Worm (Caenorhabditis elegans) whole organism, L4 larva: Measurements from ENCODE around the gene Y42G9A.3.

Experiments used
- F26F4.8 ChIP-seq: fragments of 200-800 bp; sonication (Bioruptor generic); conservative IDR thresholded peaks from 2 replicates; pipeline ENCODE4 v1.3.6; 2022; ENCODE audit warnings: missing genetic modification characterization, missing compliant biosample characterization
- F49E8.2 ChIP-seq: sonication (generic microtip); optimal IDR thresholded peaks from 2 replicates; lab custom pipeline; 2016; ENCODE audit warnings: missing compliant biosample characterization, mild to moderate bottlenecking, missing genetic modification characterization, borderline replicate concordance
- T20F7.1 ChIP-seq: fragments of 200-800 bp; sonication (Bioruptor generic); optimal IDR thresholded peaks from 2 replicates; lab custom pipeline; 2018; ENCODE audit warnings: mild to moderate bottlenecking, missing genetic modification characterization, missing compliant biosample characterization
- Y105C5A.15 ChIP-seq: fragments of 200-800 bp; sonication (Bioruptor generic); IDR thresholded peaks from 2 replicates; pipeline ENCODE4 v1.3.6; 2022; ENCODE audit warnings: missing genetic modification characterization, missing compliant biosample characterization
- Y75B8A.6 ChIP-seq: fragments of 200-800 bp; sonication (Bioruptor generic); IDR thresholded peaks from 2 replicates; pipeline ENCODE4 v1.3.6; 2022; ENCODE audit warnings: missing genetic modification reagents, missing genetic modification characterization, missing compliant biosample characterization
- aha-1 ChIP-seq: fragments of 150-350 bp; peaks from one replicate; lab custom pipeline; 2014; ENCODE audit warnings: missing biosample characterization, missing genetic modification characterization
- ama-1 ChIP-seq: fragments of 150-350 bp; optimal IDR thresholded peaks from 2 replicates; lab custom pipeline; 2014; ENCODE audit warnings: inconsistent platforms, mixed read lengths
- attf-4 ChIP-seq: sonication (generic microtip); optimal IDR thresholded peaks from 3 replicates; lab custom pipeline; 2017; ENCODE audit warnings: missing biosample characterization, missing genetic modification characterization
- ceh-62 ChIP-seq: sonication (generic microtip); optimal IDR thresholded peaks from 2 replicates; lab custom pipeline; 2017; ENCODE audit warnings: missing biosample characterization, missing genetic modification characterization
- ceh-82 ChIP-seq: sonication (generic microtip); optimal IDR thresholded peaks from 2 replicates; lab custom pipeline; 2017; ENCODE audit warnings: missing biosample characterization, missing genetic modification characterization
- daf-12 ChIP-seq: fragments of 150-350 bp; optimal IDR thresholded peaks from 2 replicates; lab custom pipeline; 2014; ENCODE audit warnings: missing biosample characterization, missing genetic modification reagents, missing genetic modification characterization
- daf-16 ChIP-seq, 3 experiments: sonication (generic microtip); optimal IDR thresholded peaks; 2 replicates each; lab custom pipeline; 2016 to 2017; ENCODE audit warnings: missing genetic modification characterization in 3 of 3, missing genetic modification reagents in 3 of 3, mild to moderate bottlenecking in 2 of 3, missing compliant biosample characterization in 2 of 3, missing biosample characterization in 1 of 3, moderate library complexity in 1 of 3
- daf-19 ChIP-seq: fragments of 200-800 bp; sonication (Bioruptor generic); conservative IDR thresholded peaks from 2 replicates; pipeline ENCODE4 v1.3.6; 2022; ENCODE audit warnings: missing genetic modification characterization, missing compliant biosample characterization
- dmd-6 ChIP-seq: fragments of 200-800 bp; sonication (Bioruptor generic); IDR thresholded peaks from 2 replicates; pipeline ENCODE4 v1.3.6; 2022; ENCODE audit warnings: missing genetic modification reagents, missing genetic modification characterization, missing compliant biosample characterization
- dpl-1 ChIP-seq: fragments of 150-350 bp; optimal IDR thresholded peaks from 2 replicates; lab custom pipeline; 2014; ENCODE audit warnings: missing biosample characterization, missing genetic modification reagents, missing genetic modification characterization
- dve-1 ChIP-seq: sonication (generic microtip); optimal IDR thresholded peaks from 2 replicates; lab custom pipeline; 2017; ENCODE audit warnings: antibody characterized with exemption, mild to moderate bottlenecking, missing genetic modification characterization, missing compliant biosample characterization; ENCODE audit not compliant: insufficient read depth
- hlh-11 ChIP-seq: fragments of 200-800 bp; sonication (Bioruptor generic); optimal IDR thresholded peaks from 2 replicates; lab custom pipeline; 2018; ENCODE audit warnings: mild to moderate bottlenecking, missing genetic modification characterization, missing compliant biosample characterization
- lin-13 ChIP-seq: fragments of 150-350 bp; optimal IDR thresholded peaks from 2 replicates; lab custom pipeline; 2014; ENCODE audit warnings: missing biosample characterization, missing genetic modification reagents, missing genetic modification characterization
- lin-15B ChIP-seq: fragments of 150-350 bp; sonication (generic microtip); optimal IDR thresholded peaks from 3 replicates; lab custom pipeline; 2014; ENCODE audit warnings: missing biosample characterization, missing genetic modification characterization
- lsy-2 ChIP-seq, 2 experiments: fragments of 150-350 bp in 1 of 2; sonication (generic microtip) in 1 of 2; optimal IDR thresholded peaks; 2 replicates each; lab custom pipeline; 2014 to 2017; ENCODE audit warnings: missing biosample characterization in 2 of 2, missing genetic modification characterization in 2 of 2
- mdt-29 ChIP-seq: fragments of 200-800 bp; sonication (Bioruptor generic); IDR thresholded peaks from 2 replicates; pipeline ENCODE4 v1.3.6; 2022; ENCODE audit warnings: missing genetic modification reagents, missing genetic modification characterization, missing compliant biosample characterization
- mep-1 ChIP-seq: fragments of 150-350 bp; sonication (generic microtip); optimal IDR thresholded peaks from 3 replicates; lab custom pipeline; 2014; ENCODE audit warnings: missing biosample characterization, missing genetic modification characterization
- mes-2 ChIP-seq: sonication (generic microtip); optimal IDR thresholded peaks from 2 replicates; lab custom pipeline; 2016; ENCODE audit warnings: missing genotype, mild to moderate bottlenecking, missing genetic modification characterization, missing compliant biosample characterization; ENCODE audit not compliant: poor library complexity, severe bottlenecking
- mxl-3 ChIP-seq: fragments of 200-800 bp; sonication (Bioruptor generic); optimal IDR thresholded peaks from 2 replicates; lab custom pipeline; 2018; ENCODE audit warnings: mild to moderate bottlenecking, missing genetic modification characterization, missing compliant biosample characterization
- nhr-25 ChIP-seq: sonication (generic microtip); optimal IDR thresholded peaks from 2 replicates; lab custom pipeline; 2017; ENCODE audit warnings: missing genetic modification characterization, mild to moderate bottlenecking, missing compliant biosample characterization, antibody characterized with exemption, moderate library complexity, borderline replicate concordance; ENCODE audit not compliant: insufficient read depth
- nhr-28 ChIP-seq: fragments of 150-350 bp; optimal IDR thresholded peaks from 2 replicates; lab custom pipeline; 2014; ENCODE audit warnings: missing biosample characterization, missing genetic modification characterization
- nhr-48 ChIP-seq: sonication (generic microtip); optimal IDR thresholded peaks from 2 replicates; lab custom pipeline; 2016; ENCODE audit warnings: mild to moderate bottlenecking, missing genetic modification characterization, missing compliant biosample characterization
- nhr-77 ChIP-seq: fragments of 150-350 bp; optimal IDR thresholded peaks from 2 replicates; lab custom pipeline; 2014; ENCODE audit warnings: missing biosample characterization, missing genetic modification characterization
- pha-4 ChIP-seq, 2 experiments: fragments of 150-350 bp in 1 of 2; fragments of 200-800 bp in 1 of 2; sonication (Bioruptor generic) in 1 of 2; IDR thresholded peaks in 1 of 2; optimal IDR thresholded peaks in 1 of 2; 2 replicates each; pipeline versions ENCODE4 v1.3.6 to Lab custom; 2014 to 2022; ENCODE audit warnings: missing genetic modification characterization in 2 of 2, missing genetic modification reagents in 2 of 2, missing biosample characterization in 1 of 2, missing compliant biosample characterization in 1 of 2
- php-3 ChIP-seq: fragments of 200-800 bp; sonication (Bioruptor generic); IDR thresholded peaks from 2 replicates; pipeline ENCODE4 v1.3.6; 2022; ENCODE audit warnings: missing genetic modification reagents, missing genetic modification characterization, missing compliant biosample characterization
- pqm-1 ChIP-seq: sonication (generic microtip); optimal IDR thresholded peaks from 2 replicates; lab custom pipeline; 2017; ENCODE audit warnings: missing biosample characterization, missing genetic modification characterization
- rbr-2 ChIP-seq: sonication (generic microtip); optimal IDR thresholded peaks from 2 replicates; lab custom pipeline; 2016; ENCODE audit warnings: missing genotype, missing genetic modification characterization, missing compliant biosample characterization
- snpc-1.2 ChIP-seq: fragments of 200-800 bp; sonication (Bioruptor generic); IDR thresholded peaks from 2 replicates; pipeline ENCODE4 v1.3.6; 2022; ENCODE audit warnings: missing genetic modification reagents, missing genetic modification characterization, missing compliant biosample characterization
- spr-3 ChIP-seq: fragments of 200-800 bp; sonication (Bioruptor generic); optimal IDR thresholded peaks from 2 replicates; lab custom pipeline; 2018; ENCODE audit warnings: mild to moderate bottlenecking, missing genetic modification characterization, missing compliant biosample characterization
- tra-1 ChIP-seq: fragments of 200-800 bp; sonication (Bioruptor generic); IDR thresholded peaks from 2 replicates; pipeline ENCODE4 v1.3.6; 2022; ENCODE audit warnings: missing genetic modification reagents, missing genetic modification characterization, missing compliant biosample characterization
- unc-39 ChIP-seq: sonication (generic microtip); optimal IDR thresholded peaks from 2 replicates; lab custom pipeline; 2017; ENCODE audit warnings: missing biosample characterization, missing genetic modification characterization
- unc-62 ChIP-seq, 3 experiments: fragments of 150-350 bp in 1 of 3; sonication (generic microtip); optimal IDR thresholded peaks in 2 of 3; peaks in 1 of 3; 1 replicate in 1 of 3; 2 replicates in 2 of 3; lab custom pipeline; 2014 to 2017; ENCODE audit warnings: missing biosample characterization in 3 of 3, missing genetic modification characterization in 3 of 3, missing genetic modification reagents in 3 of 3, missing genotype in 1 of 3
- ztf-7 ChIP-seq: fragments of 150-350 bp; optimal IDR thresholded peaks from 2 replicates; lab custom pipeline; 2014; ENCODE audit warnings: missing biosample characterization, missing genetic modification characterization

Y42G9A.3 gene

DNA sequence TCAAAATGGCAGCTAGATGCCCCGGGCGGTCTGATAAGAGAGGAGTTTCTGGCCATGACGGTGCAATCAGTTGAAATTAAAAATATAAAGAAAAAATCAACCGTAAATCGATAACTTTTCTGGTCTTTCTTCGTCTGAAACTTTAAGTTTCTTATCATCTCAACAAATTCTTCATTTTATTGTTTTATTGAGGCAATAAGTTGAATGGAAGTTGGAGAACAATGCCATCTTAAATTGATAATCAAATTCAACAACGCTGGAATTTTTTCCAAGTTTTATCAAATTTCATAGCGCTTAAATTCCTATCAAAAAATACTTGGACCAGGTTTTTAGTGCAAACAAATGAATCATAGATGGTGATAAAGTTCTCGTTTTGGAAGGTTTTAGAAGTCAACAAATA lies 29.1 kb upstream of the Y42G9A.3 start:
- TF ChIP-seq F26F4.8 (GFP tag; lab: Robert Waterston, UW): no peak
- TF ChIP-seq daf-19 (GFP tag; lab: Robert Waterston, UW): no peak
- TF ChIP-seq attf-4 (tag; lab: Kevin White, UChicago): no peak
- TF ChIP-seq dpl-1 (GFP tag; lab: Kevin White, UChicago): no peak
- no peak for TF ChIP-seq Y75B8A.6 (GFP tag; lab: Robert Waterston, UW)
- TF ChIP-seq nhr-25 (tag; lab: Kevin White, UChicago): no peak
- TF ChIP-seq nhr-48: peak; percentile 24
- peak; percentile 52 for TF ChIP-seq dve-1 (tag; lab: Kevin White, UChicago)
- TF ChIP-seq mxl-3 (GFP tag; lab: Kevin White, UChicago): no peak
- TF ChIP-seq Y105C5A.15: no peak
- no peak for TF ChIP-seq rbr-2 (tag; lab: Kevin White, UChicago)
- TF ChIP-seq daf-16 (GFP tag; optimal IDR thresholded peaks at IDR 0.05; lab: Kevin White, UChicago): no peak
- TF ChIP-seq daf-16 (tag; optimal IDR thresholded peaks at IDR 0.05; lab: Kevin White, UChicago): peak; percentile 53
- no peak for TF ChIP-seq ztf-7
- no peak for TF ChIP-seq nhr-77 (tag; lab: Kevin White, UChicago)
- TF ChIP-seq pqm-1 (tag; lab: Kevin White, UChicago): peak; percentile 96
- TF ChIP-seq spr-3: no peak
- TF ChIP-seq ceh-62 (tag; lab: Kevin White, UChicago): no peak
- TF ChIP-seq hlh-11: peak; percentile 10
- no peak for TF ChIP-seq mes-2 (tag; lab: Kevin White, UChicago)
- no peak for TF ChIP-seq unc-39 (tag; lab: Kevin White, UChicago)
- TF ChIP-seq mep-1: peak; percentile 55
- peak in 1 of 2 experiments; percentile 20 for TF ChIP-seq lsy-2 (tag; optimal IDR thresholded peaks at IDR 0.05; lab: Kevin White, UChicago)
- TF ChIP-seq pha-4 (GFP tag; IDR thresholded peaks at IDR 0.05; lab: Robert Waterston, UW): 0 out of 2 replicates have a peak, but pooled peaks have one; percentile 16
- no peak for TF ChIP-seq pha-4 (tag; optimal IDR thresholded peaks at IDR 0.05; lab: Kevin White, UChicago)
- no peak for TF ChIP-seq lin-13 (GFP tag; lab: Kevin White, UChicago)
- TF ChIP-seq nhr-28 (tag; lab: Kevin White, UChicago): peak; percentile 40
- no peak for TF ChIP-seq unc-62 (GFP tag; optimal IDR thresholded peaks at IDR 0.05 in 1 of 2; lab: Kevin White, UChicago)
- no peak for TF ChIP-seq unc-62 (tag; optimal IDR thresholded peaks at IDR 0.05; lab: Kevin White, UChicago)
- TF ChIP-seq daf-12 (tag; lab: Kevin White, UChicago): no peak
- TF ChIP-seq tra-1 (GFP tag; lab: Robert Waterston, UW): peak; percentile 30; the same call in 1 of the 2 replicates
- peak; percentile 56 for TF ChIP-seq dmd-6 (GFP tag; lab: Robert Waterston, UW)
- peak; percentile 7 for TF ChIP-seq T20F7.1 (GFP tag; lab: Kevin White, UChicago)
- no peak for TF ChIP-seq F49E8.2 (tag; lab: Kevin White, UChicago)
- TF ChIP-seq mdt-29 (GFP tag; lab: Robert Waterston, UW): no peak
- TF ChIP-seq php-3: peak; percentile 96
- no peak for TF ChIP-seq snpc-1.2 (GFP tag; lab: Robert Waterston, UW)
- no peak for TF ChIP-seq ama-1 (lab: Kevin White, UChicago)

ce11 chrIII:6118320-6118719 lies 27.7 kb upstream of the Y42G9A.3 start, which contains the start of gene kin-18:
Gene kin-18 (plus strand): TSS chrIII:6118620.
- TF ChIP-seq ceh-82 (no peak), aha-1 (tag; lab: Kevin White, UChicago) (peak; percentile 21)

ce11 chrIII:6120990-6121389 lies 25.1 kb upstream of the Y42G9A.3 start:
- peak in 1 of 2 experiments; percentile 71 for TF ChIP-seq unc-62 (GFP tag; optimal IDR thresholded peaks at IDR 0.05 in 1 of 2; lab: Kevin White, UChicago)
- no peak for TF ChIP-seq unc-62 (tag; optimal IDR thresholded peaks at IDR 0.05; lab: Kevin White, UChicago)
- no peak for TF ChIP-seq lin-15B
